Worm (Caenorhabditis elegans) whole organism, L1 larva: ENCODE data around the gene VM106R.1.

Experiments used
- C04F5.9 ChIP-seq: sonication (generic microtip); optimal IDR thresholded peaks from 2 replicates; lab custom pipeline; 2016; ENCODE audit warnings: missing genetic modification characterization, missing compliant biosample characterization
- F16B12.6 ChIP-seq: fragments of 150-350 bp; optimal IDR thresholded peaks from 2 replicates; lab custom pipeline; 2014; ENCODE audit warnings: missing biosample characterization, missing genetic modification characterization
- Y116A8C.19 ChIP-seq: sonication (generic microtip); optimal IDR thresholded peaks from 2 replicates; lab custom pipeline; 2016; ENCODE audit warnings: missing compliant biosample characterization, missing genetic modification characterization, borderline replicate concordance
- aha-1 ChIP-seq: fragments of 150-350 bp; optimal IDR thresholded peaks from 2 replicates; lab custom pipeline; 2014; ENCODE audit warnings: missing biosample characterization, missing genetic modification characterization
- ama-1 ChIP-seq: fragments of 150-350 bp; optimal IDR thresholded peaks from 2 replicates; lab custom pipeline; 2014
- blmp-1 ChIP-seq: fragments of 150-350 bp; optimal IDR thresholded peaks from 2 replicates; lab custom pipeline; 2014; ENCODE audit warnings: missing biosample characterization, missing genetic modification characterization
- ceh-8 ChIP-seq: fragments of 200-800 bp; sonication (Bioruptor generic); optimal IDR thresholded peaks from 2 replicates; lab custom pipeline; 2018; ENCODE audit warnings: mild to moderate bottlenecking, missing genetic modification characterization, moderate library complexity, missing compliant biosample characterization
- ceh-82 ChIP-seq, 3 experiments: fragments of 150-350 bp in 1 of 3; sonication (generic microtip) in 2 of 3; optimal IDR thresholded peaks; 2 replicates each; lab custom pipeline; 2014 to 2017; ENCODE audit warnings: missing biosample characterization in 3 of 3, missing genetic modification characterization in 3 of 3
- ceh-88 ChIP-seq: fragments of 200-800 bp; sonication (Bioruptor generic); IDR thresholded peaks from 2 replicates; pipeline ENCODE4 v1.3.6; 2022; ENCODE audit warnings: missing genetic modification characterization, missing compliant biosample characterization
- ces-1 ChIP-seq: fragments of 150-350 bp; optimal IDR thresholded peaks from 2 replicates; lab custom pipeline; 2014; ENCODE audit warnings: missing biosample characterization, missing genetic modification reagents, missing genetic modification characterization
- dpl-1 ChIP-seq, 3 experiments: fragments of 150-350 bp in 2 of 3; sonication (generic microtip) in 1 of 3; optimal IDR thresholded peaks; 2 replicates each; lab custom pipeline; 2014 to 2017; ENCODE audit warnings: missing biosample characterization in 3 of 3, missing genetic modification characterization in 3 of 3, missing genetic modification reagents in 3 of 3
- dsc-1 ChIP-seq: sonication (generic microtip); optimal IDR thresholded peaks from 2 replicates; lab custom pipeline; 2016; ENCODE audit warnings: mild to moderate bottlenecking, missing genetic modification characterization, missing compliant biosample characterization
- elt-3 ChIP-seq, 6 experiments: fragments of 150-350 bp in 1 of 6; sonication (generic microtip); optimal IDR thresholded peaks; 2 replicates each; lab custom pipeline; 2017 to 2018; ENCODE audit warnings: missing biosample characterization in 6 of 6, missing genetic modification characterization in 6 of 6, inconsistent platforms in 1 of 6
- ets-5 ChIP-seq: fragments of 200-800 bp; sonication (Bioruptor generic); IDR thresholded peaks from 2 replicates; pipeline ENCODE4 v1.3.6; 2022; ENCODE audit warnings: missing genetic modification characterization, missing compliant biosample characterization
- fkh-10 ChIP-seq: sonication (generic microtip); optimal IDR thresholded peaks from 2 replicates; lab custom pipeline; 2017; ENCODE audit warnings: missing biosample characterization, missing genetic modification reagents, missing genetic modification characterization
- fkh-4 ChIP-seq: sonication (generic microtip); optimal IDR thresholded peaks from 2 replicates; lab custom pipeline; 2016; ENCODE audit warnings: missing compliant biosample characterization, missing genetic modification characterization, borderline replicate concordance
- hlh-17 ChIP-seq: fragments of 200-800 bp; sonication (Bioruptor generic); optimal IDR thresholded peaks from 2 replicates; lab custom pipeline; 2018; ENCODE audit warnings: missing genetic modification characterization, mild to moderate bottlenecking, missing compliant biosample characterization, moderate library complexity, borderline replicate concordance
- hlh-4 ChIP-seq: sonication (generic microtip); optimal IDR thresholded peaks from 2 replicates; lab custom pipeline; 2016; ENCODE audit warnings: mild to moderate bottlenecking, missing genetic modification characterization, missing compliant biosample characterization
- hpl-2 ChIP-seq: fragments of 150-350 bp; optimal IDR thresholded peaks from 2 replicates; lab custom pipeline; 2014; ENCODE audit warnings: missing biosample characterization, missing genetic modification reagents, missing genetic modification characterization
- irx-1 ChIP-seq: sonication (generic microtip); optimal IDR thresholded peaks from 2 replicates; lab custom pipeline; 2016; ENCODE audit warnings: missing genetic modification characterization, missing compliant biosample characterization
- isw-1 ChIP-seq: fragments of 200-800 bp; sonication (Bioruptor generic); IDR thresholded peaks from 2 replicates; pipeline ENCODE4 v1.3.6; 2022; ENCODE audit warnings: missing genetic modification characterization, missing compliant biosample characterization
- jun-1 ChIP-seq: fragments of 150-350 bp; optimal IDR thresholded peaks from 2 replicates; lab custom pipeline; 2014; ENCODE audit warnings: missing biosample characterization, missing genetic modification reagents, missing genetic modification characterization
- lin-13 ChIP-seq: fragments of 150-350 bp; optimal IDR thresholded peaks from 2 replicates; lab custom pipeline; 2014; ENCODE audit warnings: missing biosample characterization, missing genetic modification reagents, missing genetic modification characterization
- lin-14 ChIP-seq: fragments of 200-800 bp; sonication (Bioruptor generic); optimal IDR thresholded peaks from 2 replicates; lab custom pipeline; 2018; ENCODE audit warnings: mild to moderate bottlenecking, missing genetic modification characterization, moderate library complexity, missing compliant biosample characterization
- lin-35 ChIP-seq, 2 experiments: fragments of 150-350 bp; optimal IDR thresholded peaks; 2 replicates each; lab custom pipeline; 2014; ENCODE audit warnings: missing biosample characterization in 2 of 2, missing genetic modification characterization in 2 of 2, missing genetic modification reagents in 2 of 2
- lir-3 ChIP-seq: sonication (generic microtip); optimal IDR thresholded peaks from 2 replicates; lab custom pipeline; 2016; ENCODE audit warnings: mild to moderate bottlenecking, missing genetic modification characterization, moderate library complexity, missing compliant biosample characterization; ENCODE audit not compliant: poor library complexity
- mab-9 ChIP-seq: fragments of 200-800 bp; sonication (Bioruptor generic); IDR thresholded peaks from 2 replicates; pipeline ENCODE4 v1.3.6; 2022; ENCODE audit warnings: missing genetic modification reagents, missing genetic modification characterization, missing compliant biosample characterization
- mdl-1 ChIP-seq, 2 experiments: fragments of 150-350 bp; optimal IDR thresholded peaks; 2 replicates each; lab custom pipeline; 2014 to 2017; ENCODE audit warnings: missing biosample characterization in 2 of 2, missing genetic modification characterization in 2 of 2, inconsistent platforms in 1 of 2
- mep-1 ChIP-seq: fragments of 150-350 bp; optimal IDR thresholded peaks from 2 replicates; lab custom pipeline; 2014; ENCODE audit warnings: missing biosample characterization, missing genetic modification characterization
- nhr-11 ChIP-seq: fragments of 150-350 bp; optimal IDR thresholded peaks from 2 replicates; lab custom pipeline; 2014; ENCODE audit warnings: missing biosample characterization, missing genetic modification characterization
- nhr-12 ChIP-seq: sonication (generic microtip); optimal IDR thresholded peaks from 2 replicates; lab custom pipeline; 2017; ENCODE audit warnings: missing biosample characterization, missing genetic modification characterization
- nhr-28 ChIP-seq: fragments of 150-350 bp; optimal IDR thresholded peaks from 2 replicates; lab custom pipeline; 2014; ENCODE audit warnings: missing biosample characterization, missing genetic modification characterization
- nhr-47 ChIP-seq: sonication (generic microtip); optimal IDR thresholded peaks from 2 replicates; lab custom pipeline; 2016; ENCODE audit warnings: mild to moderate bottlenecking, missing genetic modification characterization, moderate library complexity, missing compliant biosample characterization
- nhr-77 ChIP-seq: fragments of 150-350 bp; optimal IDR thresholded peaks from 2 replicates; lab custom pipeline; 2014; ENCODE audit warnings: missing biosample characterization, missing genetic modification characterization
- nhr-84 ChIP-seq: sonication (generic microtip); optimal IDR thresholded peaks from 2 replicates; lab custom pipeline; 2017; ENCODE audit warnings: missing biosample characterization, missing genetic modification characterization
- nhr-85 ChIP-seq: sonication (generic microtip); peaks from one replicate; lab custom pipeline; 2016; ENCODE audit warnings: missing genetic modification characterization, inconsistent platforms, missing compliant biosample characterization
- pag-3 ChIP-seq: sonication (generic microtip); optimal IDR thresholded peaks from 2 replicates; lab custom pipeline; 2017; ENCODE audit warnings: missing genetic modification characterization, mild to moderate bottlenecking, missing compliant biosample characterization, antibody characterized with exemption, borderline replicate concordance; ENCODE audit not compliant: insufficient read depth
- pax-3 ChIP-seq: fragments of 200-800 bp; sonication (Bioruptor generic); optimal IDR thresholded peaks from 2 replicates; lab custom pipeline; 2018; ENCODE audit warnings: mild to moderate bottlenecking, missing genetic modification characterization, moderate library complexity, missing compliant biosample characterization
- rnt-1 ChIP-seq: sonication (generic microtip); optimal IDR thresholded peaks from 2 replicates; lab custom pipeline; 2016; ENCODE audit warnings: mild to moderate bottlenecking, missing genetic modification characterization, moderate library complexity, missing compliant biosample characterization
- skn-1 ChIP-seq: fragments of 150-350 bp; optimal IDR thresholded peaks from 2 replicates; lab custom pipeline; 2014; ENCODE audit warnings: missing biosample characterization, missing genetic modification characterization
- sptf-1 ChIP-seq: fragments of 150-350 bp; optimal IDR thresholded peaks from 2 replicates; lab custom pipeline; 2014; ENCODE audit warnings: missing biosample characterization, missing genetic modification characterization
- tbx-2 ChIP-seq: sonication (generic microtip); optimal IDR thresholded peaks from 2 replicates; lab custom pipeline; 2016; ENCODE audit warnings: missing genetic modification characterization, missing compliant biosample characterization
- tlp-1 ChIP-seq: fragments of 150-350 bp; optimal IDR thresholded peaks from 2 replicates; lab custom pipeline; 2014; ENCODE audit warnings: missing biosample characterization, missing genetic modification characterization
- unc-86 ChIP-seq: sonication (generic microtip); optimal IDR thresholded peaks from 2 replicates; lab custom pipeline; 2016; ENCODE audit warnings: missing genetic modification characterization, missing compliant biosample characterization
- vab-15 ChIP-seq: sonication (generic microtip); optimal IDR thresholded peaks from 2 replicates; lab custom pipeline; 2017; ENCODE audit warnings: missing genotype, mild to moderate bottlenecking, missing genetic modification characterization, missing compliant biosample characterization
- xbp-1 ChIP-seq: sonication (generic microtip); optimal IDR thresholded peaks from 2 replicates; lab custom pipeline; 2016; ENCODE audit warnings: missing genetic modification characterization, missing compliant biosample characterization
- zip-4 ChIP-seq: fragments of 200-800 bp; sonication (Bioruptor generic); optimal IDR thresholded peaks from 2 replicates; lab custom pipeline; 2018; ENCODE audit warnings: mild to moderate bottlenecking, missing genetic modification characterization, moderate library complexity, missing compliant biosample characterization
- ztf-11 ChIP-seq, 2 experiments: sonication (generic microtip); optimal IDR thresholded peaks; 2 replicates each; lab custom pipeline; 2016 to 2017; ENCODE audit warnings: missing genetic modification characterization in 2 of 2, missing biosample characterization in 1 of 2, missing compliant biosample characterization in 1 of 2
- ztf-4 ChIP-seq: fragments of 150-350 bp; optimal IDR thresholded peaks from 2 replicates; lab custom pipeline; 2014; ENCODE audit warnings: missing biosample characterization, missing genetic modification characterization

The VM106R.1 gene

DNA sequence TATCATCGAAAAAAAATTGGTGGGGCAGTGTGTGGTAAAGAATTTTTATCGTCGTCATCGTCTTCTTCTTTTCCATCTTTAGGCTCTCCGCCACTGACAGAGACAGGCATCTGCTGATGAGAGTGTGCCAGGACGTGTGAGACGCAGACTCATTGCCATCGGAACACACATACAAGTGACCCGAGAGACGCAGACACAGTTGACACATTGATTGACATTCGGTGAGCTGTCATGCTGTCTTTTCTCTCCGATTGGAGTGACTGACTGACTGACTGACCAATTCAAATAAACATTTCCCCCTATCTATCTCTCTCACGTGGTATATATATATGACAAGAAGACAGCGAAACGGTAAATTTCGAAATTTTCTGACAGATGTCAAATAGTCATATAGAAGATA, 22.1 kb upstream of the VM106R.1 start (continued):
- no peak for TF ChIP-seq nhr-12
- TF ChIP-seq lin-35 (GFP tag; optimal IDR thresholded peaks at IDR 0.05; lab: Kevin White, UChicago), result peak; percentile 68 to 80
- peak; percentile 71 for TF ChIP-seq nhr-47 (tag; lab: Kevin White, UChicago)
- TF ChIP-seq lin-14 (GFP tag; lab: Kevin White, UChicago), result peak; percentile 99
- peak in 1 of 2 experiments; percentile 71 for TF ChIP-seq ztf-11 (tag; optimal IDR thresholded peaks at IDR 0.05; lab: Kevin White, UChicago)
- TF ChIP-seq ztf-4, result peak; percentile 69
- TF ChIP-seq sptf-1 (tag; lab: Kevin White, UChicago), result no peak
- TF ChIP-seq ceh-88 (GFP tag; lab: Robert Waterston, UW), result peak; percentile 55
- peak; percentile 24 for TF ChIP-seq isw-1 (GFP tag; lab: Robert Waterston, UW)
- peak; percentile 89 for TF ChIP-seq mep-1
- TF ChIP-seq jun-1 (tag; lab: Kevin White, UChicago), result peak; percentile 47
- TF ChIP-seq ama-1, result no peak
- peak; percentile 51 for TF ChIP-seq lir-3 (tag; lab: Kevin White, UChicago)
- TF ChIP-seq nhr-84 (tag; lab: Kevin White, UChicago), result no peak
- TF ChIP-seq elt-3 (tag; optimal IDR thresholded peaks at IDR 0.05; lab: Kevin White, UChicago), result peak in 2 of 6 experiments; percentile 52 to 78
- TF ChIP-seq aha-1, result peak; percentile 62
- TF ChIP-seq pag-3 (tag; lab: Kevin White, UChicago), result no peak
- no peak for TF ChIP-seq blmp-1 (tag; lab: Kevin White, UChicago)
- no peak for TF ChIP-seq hlh-17 (GFP tag; lab: Kevin White, UChicago)
- TF ChIP-seq hpl-2, result no peak
- peak; percentile 24 for TF ChIP-seq dsc-1 (tag; lab: Kevin White, UChicago)
- peak; percentile 83 for TF ChIP-seq tbx-2 (tag; lab: Kevin White, UChicago)
- TF ChIP-seq nhr-85 (tag; lab: Kevin White, UChicago), result peak; percentile 97
- no peak for TF ChIP-seq hlh-4
- peak; percentile 55 for TF ChIP-seq xbp-1 (tag; lab: Kevin White, UChicago)
- TF ChIP-seq lin-13 (GFP tag; lab: Kevin White, UChicago), result peak; percentile 78
- TF ChIP-seq Y116A8C.19 (tag; lab: Kevin White, UChicago), result no peak
- TF ChIP-seq skn-1, result peak; percentile 63
- TF ChIP-seq irx-1 (tag; lab: Kevin White, UChicago), result peak; percentile 61
- TF ChIP-seq mab-9 (GFP tag; lab: Robert Waterston, UW), result no peak
- peak; percentile 76 for TF ChIP-seq C04F5.9 (tag; lab: Kevin White, UChicago)
- peak; percentile 56 for TF ChIP-seq rnt-1
- no peak for TF ChIP-seq fkh-10 (GFP tag; lab: Kevin White, UChicago)
- TF ChIP-seq ceh-82 (tag; optimal IDR thresholded peaks at IDR 0.05; lab: Kevin White, UChicago), result peak in 2 of 3 experiments; percentile 0 to 62
- TF ChIP-seq unc-86 (tag; lab: Kevin White, UChicago), result peak; percentile 60
- peak; percentile 35 to 61 (median 55) for TF ChIP-seq dpl-1 (GFP tag; optimal IDR thresholded peaks at IDR 0.05; lab: Kevin White, UChicago)
- TF ChIP-seq nhr-77 (tag; lab: Kevin White, UChicago), result peak; percentile 22
- TF ChIP-seq pax-3 (tag; lab: Kevin White, UChicago), result peak; percentile 29
- TF ChIP-seq mdl-1 (tag; optimal IDR thresholded peaks at IDR 0.05; lab: Kevin White, UChicago), result peak in 1 of 2 experiments; percentile 69

DNA sequence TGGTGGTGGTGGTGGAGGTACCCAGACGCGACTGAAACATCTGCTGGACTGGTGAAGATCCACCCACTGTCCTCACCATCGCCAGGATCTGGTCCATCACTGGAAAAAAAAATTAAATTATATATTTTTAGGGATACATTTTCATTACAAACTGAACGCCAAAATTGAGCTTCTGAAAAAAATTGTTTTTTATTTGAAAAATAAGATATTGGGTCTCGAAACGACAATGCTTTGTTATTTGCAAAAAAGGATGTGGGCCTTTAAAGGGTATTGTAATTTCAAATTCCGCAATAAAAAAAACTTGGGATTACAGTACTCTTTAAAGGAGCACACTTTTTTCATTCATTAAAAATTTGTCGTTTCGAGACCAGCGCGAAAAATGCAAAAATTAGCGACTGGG, 20.9 kb upstream of the VM106R.1 start, which contains the start of gene M106.2:
M106.2 (minus strand) TSS at position 101 of the 400 bp plus-strand sequence.
- TF ChIP-seq vab-15 (tag; lab: Kevin White, UChicago) (no peak), tlp-1 (tag; lab: Kevin White, UChicago) (no peak), ceh-8 (GFP tag; lab: Kevin White, UChicago) (no peak), ama-1 (no peak), nhr-28 (tag; lab: Kevin White, UChicago) (no peak), F16B12.6 (tag; lab: Kevin White, UChicago) (no peak), ces-1 (no peak), isw-1 (GFP tag; lab: Robert Waterston, UW) (no peak), mab-9 (GFP tag; lab: Robert Waterston, UW) (no peak), dpl-1 (GFP tag; optimal IDR thresholded peaks at IDR 0.05; lab: Kevin White, UChicago) (no peak), nhr-85 (tag; lab: Kevin White, UChicago) (no peak), hpl-2 (no peak), ets-5 (GFP tag; lab: Robert Waterston, UW) (no peak), fkh-4 (tag; lab: Kevin White, UChicago) (no peak), zip-4 (GFP tag; lab: Kevin White, UChicago) (no peak), nhr-11 (no peak), hlh-17 (GFP tag; lab: Kevin White, UChicago) (no peak)
